Worm (Caenorhabditis elegans) whole organism, mixed stage, embryonic: ENCODE results near the gene pis-1.

ENCODE experiments used
- M03D4.4 ChIP-seq: sonication (generic microtip); optimal IDR thresholded peaks from 2 replicates; lab custom pipeline; 2017; ENCODE audit warnings: mild to moderate bottlenecking, missing genetic modification characterization, missing compliant biosample characterization
- bed-3 ChIP-seq: fragments of 200-800 bp; sonication (Bioruptor generic); optimal IDR thresholded peaks from 3 replicates; lab custom pipeline; 2018; ENCODE audit warnings: mild to moderate bottlenecking, missing genetic modification characterization, moderate library complexity, missing compliant biosample characterization
- blmp-1 ChIP-seq: fragments of 150-350 bp; optimal IDR thresholded peaks from 2 replicates; lab custom pipeline; 2014; ENCODE audit warnings: missing biosample characterization, missing genetic modification characterization
- ceh-39 ChIP-seq: fragments of 150-350 bp; optimal IDR thresholded peaks from 2 replicates; lab custom pipeline; 2014; ENCODE audit warnings: missing biosample characterization, missing genetic modification characterization
- ceh-43 ChIP-seq: fragments of 200-800 bp; sonication (Bioruptor generic); optimal IDR thresholded peaks from 2 replicates; lab custom pipeline; 2018; ENCODE audit warnings: mild to moderate bottlenecking, missing genetic modification characterization, moderate library complexity, missing compliant biosample characterization
- ceh-83 ChIP-seq: fragments of 200-800 bp; sonication (Bioruptor generic); optimal IDR thresholded peaks from 2 replicates; lab custom pipeline; 2018; ENCODE audit warnings: mild to moderate bottlenecking, missing genetic modification characterization, missing compliant biosample characterization
- ces-1 ChIP-seq: fragments of 150-350 bp; optimal IDR thresholded peaks from 2 replicates; lab custom pipeline; 2014; ENCODE audit warnings: missing biosample characterization, missing genetic modification reagents, missing genetic modification characterization
- cnd-1 ChIP-seq: fragments of 200-800 bp; sonication (Bioruptor generic); optimal IDR thresholded peaks from 2 replicates; lab custom pipeline; 2018; ENCODE audit warnings: mild to moderate bottlenecking, missing genetic modification characterization, missing compliant biosample characterization
- drap-1 ChIP-seq: fragments of 200-800 bp; sonication (Bioruptor generic); optimal IDR thresholded peaks from 3 replicates; lab custom pipeline; 2018; ENCODE audit warnings: mild to moderate bottlenecking, missing genetic modification characterization, missing compliant biosample characterization
- elt-1 ChIP-seq: sonication (generic microtip); optimal IDR thresholded peaks from 2 replicates; lab custom pipeline; 2017; ENCODE audit warnings: missing genetic modification characterization, mild to moderate bottlenecking, missing compliant biosample characterization, antibody characterized with exemption, moderate library complexity, borderline replicate concordance; ENCODE audit not compliant: insufficient read depth
- elt-3 ChIP-seq: fragments of 150-350 bp; optimal IDR thresholded peaks from 2 replicates; lab custom pipeline; 2014; ENCODE audit warnings: missing biosample characterization, missing genetic modification characterization
- flh-1 ChIP-seq: fragments of 200-800 bp; sonication (Bioruptor generic); optimal IDR thresholded peaks from 2 replicates; lab custom pipeline; 2018; ENCODE audit warnings: mild to moderate bottlenecking, missing genetic modification characterization, moderate library complexity, missing compliant biosample characterization
- ham-2 ChIP-seq: fragments of 200-800 bp; sonication (Bioruptor generic); optimal IDR thresholded peaks from 2 replicates; lab custom pipeline; 2018; ENCODE audit warnings: mild to moderate bottlenecking, missing genetic modification characterization, missing compliant biosample characterization
- hlh-1 ChIP-seq: fragments of 150-350 bp; optimal IDR thresholded peaks from 2 replicates; lab custom pipeline; 2014; ENCODE audit warnings: missing biosample characterization, missing genetic modification reagents, missing genetic modification characterization
- lin-13 ChIP-seq: fragments of 150-350 bp; optimal IDR thresholded peaks from 2 replicates; lab custom pipeline; 2014; ENCODE audit warnings: missing biosample characterization, missing genetic modification characterization
- lin-32 ChIP-seq: fragments of 200-800 bp; sonication (Bioruptor generic); optimal IDR thresholded peaks from 2 replicates; lab custom pipeline; 2018; ENCODE audit warnings: mild to moderate bottlenecking, missing genetic modification characterization, missing compliant biosample characterization
- lsy-2 ChIP-seq: fragments of 150-350 bp; optimal IDR thresholded peaks from 2 replicates; lab custom pipeline; 2014; ENCODE audit warnings: missing biosample characterization, missing genetic modification characterization
- mab-5 ChIP-seq: fragments of 150-350 bp; optimal IDR thresholded peaks from 2 replicates; lab custom pipeline; 2014; ENCODE audit warnings: missing biosample characterization, missing genetic modification characterization
- mep-1 ChIP-seq: fragments of 150-350 bp; optimal IDR thresholded peaks from 2 replicates; lab custom pipeline; 2017; ENCODE audit warnings: missing biosample characterization, missing genetic modification reagents, missing genetic modification characterization, inconsistent platforms
- mls-2 ChIP-seq: sonication (generic microtip); optimal IDR thresholded peaks from 2 replicates; lab custom pipeline; 2016; ENCODE audit warnings: mild to moderate bottlenecking, missing genetic modification characterization, moderate library complexity, missing compliant biosample characterization
- nhr-12 ChIP-seq: fragments of 150-350 bp; optimal IDR thresholded peaks from 2 replicates; lab custom pipeline; 2014; ENCODE audit warnings: missing biosample characterization, missing genetic modification characterization
- nhr-2 ChIP-seq: fragments of 150-350 bp; optimal IDR thresholded peaks from 2 replicates; lab custom pipeline; 2014; ENCODE audit warnings: missing biosample characterization, missing genetic modification characterization
- nhr-237 ChIP-seq: fragments of 150-350 bp; optimal IDR thresholded peaks from 2 replicates; lab custom pipeline; 2014; ENCODE audit warnings: missing biosample characterization, missing genetic modification characterization
- nhr-28 ChIP-seq: fragments of 150-350 bp; optimal IDR thresholded peaks from 2 replicates; lab custom pipeline; 2014; ENCODE audit warnings: missing biosample characterization, missing genetic modification characterization
- nhr-76 ChIP-seq: sonication (generic microtip); optimal IDR thresholded peaks from 2 replicates; lab custom pipeline; 2017; ENCODE audit warnings: missing biosample characterization, missing genetic modification characterization
- pha-4 ChIP-seq: fragments of 150-350 bp; optimal IDR thresholded peaks from 2 replicates; lab custom pipeline; 2018; ENCODE audit warnings: missing biosample characterization, missing genetic modification reagents, missing genetic modification characterization
- sem-2 ChIP-seq: fragments of 200-800 bp; sonication (Bioruptor generic); optimal IDR thresholded peaks from 2 replicates; lab custom pipeline; 2018; ENCODE audit warnings: mild to moderate bottlenecking, missing genetic modification characterization, missing compliant biosample characterization
- snpc-4 ChIP-seq: fragments of 150-350 bp; optimal IDR thresholded peaks from 2 replicates; lab custom pipeline; 2014; ENCODE audit warnings: missing biosample characterization, missing genetic modification characterization
- sptf-1 ChIP-seq: sonication (generic microtip); optimal IDR thresholded peaks from 2 replicates; lab custom pipeline; 2017; ENCODE audit warnings: mild to moderate bottlenecking, missing genetic modification characterization, moderate library complexity, missing compliant biosample characterization
- tbx-8 ChIP-seq: fragments of 200-800 bp; sonication (Bioruptor generic); optimal IDR thresholded peaks from 2 replicates; lab custom pipeline; 2018; ENCODE audit warnings: mild to moderate bottlenecking, missing genetic modification characterization, moderate library complexity, missing compliant biosample characterization
- unc-120 ChIP-seq: sonication (generic microtip); optimal IDR thresholded peaks from 2 replicates; lab custom pipeline; 2017; ENCODE audit warnings: missing genetic modification characterization, missing compliant biosample characterization; ENCODE audit not compliant: poor library complexity, severe bottlenecking
- unc-39 ChIP-seq: fragments of 150-350 bp; optimal IDR thresholded peaks from 2 replicates; lab custom pipeline; 2014; ENCODE audit warnings: missing biosample characterization, missing genetic modification characterization
- unc-62 ChIP-seq: fragments of 150-350 bp; optimal IDR thresholded peaks from 2 replicates; lab custom pipeline; 2014; ENCODE audit warnings: missing biosample characterization, missing genetic modification reagents, missing genetic modification characterization
- zip-8 ChIP-seq: fragments of 150-350 bp; optimal IDR thresholded peaks from 2 replicates; lab custom pipeline; 2014; ENCODE audit warnings: missing biosample characterization, missing genetic modification characterization
- ztf-11 ChIP-seq: fragments of 150-350 bp; optimal IDR thresholded peaks from 2 replicates; lab custom pipeline; 2014; ENCODE audit warnings: missing biosample characterization, missing genetic modification characterization

pis-1 gene

ce11 chrIV:9773441-9773840 is 23.0 kb downstream of the pis-1 start:
- no peak for TF ChIP-seq elt-3
- TF ChIP-seq bed-3 (GFP tag; lab: Kevin White, UChicago): no peak
- no peak for TF ChIP-seq mep-1 (tag; lab: Kevin White, UChicago)
- no peak for TF ChIP-seq ceh-83
- no peak for TF ChIP-seq zip-8 (tag; lab: Kevin White, UChicago)
- TF ChIP-seq nhr-76 (tag; lab: Kevin White, UChicago): no peak
- no peak for TF ChIP-seq blmp-1 (tag; lab: Kevin White, UChicago)
- no peak for TF ChIP-seq mls-2 (tag; lab: Kevin White, UChicago)
- TF ChIP-seq elt-1 (tag; lab: Kevin White, UChicago): no peak
- no peak for TF ChIP-seq flh-1 (GFP tag; lab: Kevin White, UChicago)
- no peak for TF ChIP-seq snpc-4 (tag; lab: Kevin White, UChicago)
- peak; percentile 50 for TF ChIP-seq cnd-1 (tag; lab: Kevin White, UChicago)
- TF ChIP-seq pha-4: no peak
- no peak for TF ChIP-seq M03D4.4 (tag; lab: Kevin White, UChicago)
- peak; percentile 2 for TF ChIP-seq ceh-43 (GFP tag; lab: Kevin White, UChicago)
- no peak for TF ChIP-seq nhr-12 (tag; lab: Kevin White, UChicago)
- TF ChIP-seq ceh-39 (tag; lab: Kevin White, UChicago): peak; percentile 13
- no peak for TF ChIP-seq nhr-237
- TF ChIP-seq mab-5 (tag; lab: Kevin White, UChicago): no peak
- peak; percentile 78 for TF ChIP-seq lsy-2
- TF ChIP-seq nhr-2 (tag; lab: Kevin White, UChicago): peak; percentile 42
- no peak for TF ChIP-seq ces-1 (GFP tag; lab: Kevin White, UChicago)
- TF ChIP-seq, all 35 proteins: peak for 5

ce11 chrIV:9772096-9772720 is 24.2 kb downstream of the pis-1 start, which contains the start of gene cav-1:
Gene cav-1, plus strand, starts transcription at chrIV:9772510.
- TF ChIP-seq unc-39 (tag; lab: Kevin White, UChicago): no peak
- TF ChIP-seq ztf-11 (tag; lab: Kevin White, UChicago): peak; percentile 65
- TF ChIP-seq bed-3 (GFP tag; lab: Kevin White, UChicago): no peak
- TF ChIP-seq cnd-1 (tag; lab: Kevin White, UChicago): peak; percentile 82
- peak; percentile 63 for TF ChIP-seq mls-2 (tag; lab: Kevin White, UChicago)
- TF ChIP-seq unc-62: peak; percentile 52
- peak; percentile 14 for TF ChIP-seq lsy-2
- TF ChIP-seq zip-8 (tag; lab: Kevin White, UChicago): no peak
- no peak for TF ChIP-seq elt-3
- peak; percentile 10 for TF ChIP-seq lin-13 (tag; lab: Kevin White, UChicago)
- peak; percentile 64 for TF ChIP-seq ceh-39 (tag; lab: Kevin White, UChicago)
- peak; percentile 72 for TF ChIP-seq hlh-1
- TF ChIP-seq nhr-2 (tag; lab: Kevin White, UChicago): peak; percentile 40
- peak; percentile 57 for TF ChIP-seq lin-32 (GFP tag; lab: Kevin White, UChicago)
- peak; percentile 22 for TF ChIP-seq ceh-83
- peak; percentile 30 for TF ChIP-seq drap-1 (GFP tag; lab: Kevin White, UChicago)

- TF ChIP-seq flh-1 (GFP tag; lab: Kevin White, UChicago): no peak
- TF ChIP-seq sptf-1 (tag; lab: Kevin White, UChicago): no peak
- peak; percentile 65 for TF ChIP-seq ceh-39 (tag; lab: Kevin White, UChicago)
- TF ChIP-seq snpc-4 (tag; lab: Kevin White, UChicago): no peak
- TF ChIP-seq bed-3 (GFP tag; lab: Kevin White, UChicago): no peak
- peak; percentile 64 for TF ChIP-seq lin-32 (GFP tag; lab: Kevin White, UChicago)
- TF ChIP-seq drap-1 (GFP tag; lab: Kevin White, UChicago): no peak
- TF ChIP-seq unc-39 (tag; lab: Kevin White, UChicago): no peak
- no peak for TF ChIP-seq nhr-237
- no peak for TF ChIP-seq blmp-1 (tag; lab: Kevin White, UChicago)
- no peak for TF ChIP-seq unc-120
- no peak for TF ChIP-seq ceh-83
- TF ChIP-seq mep-1 (tag; lab: Kevin White, UChicago): peak; percentile 2
- TF ChIP-seq elt-3: no peak
- TF ChIP-seq ces-1 (GFP tag; lab: Kevin White, UChicago): no peak
- peak; percentile 53 for TF ChIP-seq lsy-2
- no peak for TF ChIP-seq mab-5 (tag; lab: Kevin White, UChicago)
- no peak for TF ChIP-seq hlh-1
- TF ChIP-seq nhr-12 (tag; lab: Kevin White, UChicago): peak; percentile 5
- peak; percentile 25 for TF ChIP-seq ztf-11 (tag; lab: Kevin White, UChicago)
- TF ChIP-seq nhr-28: no peak
- peak; percentile 100 for TF ChIP-seq unc-62
- no peak for TF ChIP-seq ceh-43 (GFP tag; lab: Kevin White, UChicago)
- TF ChIP-seq zip-8 (tag; lab: Kevin White, UChicago): peak; percentile 93
- TF ChIP-seq M03D4.4 (tag; lab: Kevin White, UChicago): no peak
- TF ChIP-seq elt-1 (tag; lab: Kevin White, UChicago): peak; percentile 68
- no peak for TF ChIP-seq lin-13 (tag; lab: Kevin White, UChicago)
- TF ChIP-seq mls-2 (tag; lab: Kevin White, UChicago): no peak
- no peak for TF ChIP-seq sem-2 (GFP tag; lab: Kevin White, UChicago)
- TF ChIP-seq tbx-8 (GFP tag; lab: Kevin White, UChicago): no peak
- TF ChIP-seq cnd-1 (tag; lab: Kevin White, UChicago): peak; percentile 80
- TF ChIP-seq nhr-2 (tag; lab: Kevin White, UChicago): peak; percentile 95
- TF ChIP-seq ham-2: no peak
- TF ChIP-seq pha-4: no peak
- no peak for TF ChIP-seq nhr-76 (tag; lab: Kevin White, UChicago)
Observed at ce11 chrIV:9770798-9771197, 25.6 kb downstream of the pis-1 start.
